Fruit fly (Drosophila melanogaster) whole organism, prepupa: Measurements from ENCODE around the gene Eip75B.
A peak's percentile ranks its signal among the peaks of the same experiment; 100 is the strongest.

Source experiments
- Blimp-1 ChIP-seq: fragments of 200-800 bp; sonication (Bioruptor generic); optimal IDR thresholded peaks from 3 replicates; lab custom pipeline; 2017; ENCODE audit warnings: missing biosample characterization, missing genetic modification characterization, mild to moderate bottlenecking, moderate library complexity, missing genetic modification reagents
- CG10631 ChIP-seq: fragments of 200-800 bp; sonication (Bioruptor generic); optimal IDR thresholded peaks from 2 replicates; lab custom pipeline; 2016; ENCODE audit warnings: missing biosample characterization, missing genetic modification characterization
- CG10669 ChIP-seq: fragments of 200-800 bp; sonication (Bioruptor generic); optimal IDR thresholded peaks from 3 replicates; lab custom pipeline; 2018; ENCODE audit warnings: missing biosample characterization, mild to moderate bottlenecking, missing genetic modification characterization, moderate library complexity
- CG11294 ChIP-seq: fragments of 200-800 bp; sonication (Bioruptor generic); IDR thresholded peaks from 2 replicates; pipeline ENCODE4 v1.3.6; 2022; ENCODE audit warnings: missing biosample characterization, missing genetic modification characterization
- CG11762 ChIP-seq: fragments of 200-800 bp; sonication (Bioruptor generic); optimal IDR thresholded peaks from 3 replicates; lab custom pipeline; 2016; ENCODE audit warnings: missing biosample characterization, missing genetic modification characterization; ENCODE audit not compliant: insufficient read depth
- CG11902 ChIP-seq: fragments of 200-800 bp; sonication (Bioruptor generic); optimal IDR thresholded peaks from 3 replicates; lab custom pipeline; 2016; ENCODE audit warnings: missing biosample characterization, missing genetic modification characterization
- CG15336 ChIP-seq: fragments of 200-800 bp; sonication (Bioruptor generic); IDR thresholded peaks from 2 replicates; pipeline ENCODE4 v1.3.6; 2022; ENCODE audit warnings: missing biosample characterization, missing genetic modification characterization
- CG16779 ChIP-seq: fragments of 200-800 bp; sonication (Bioruptor generic); optimal IDR thresholded peaks from 3 replicates; lab custom pipeline; 2017; ENCODE audit warnings: missing biosample characterization, mild to moderate bottlenecking, missing genetic modification characterization
- CG3032 ChIP-seq: fragments of 200-800 bp; optimal IDR thresholded peaks from 2 replicates; lab custom pipeline; 2019; ENCODE audit warnings: missing biosample characterization, mild to moderate bottlenecking, missing genetic modification characterization, moderate library complexity
- CG31627 ChIP-seq: fragments of 200-800 bp; sonication (Bioruptor generic); optimal IDR thresholded peaks from 3 replicates; lab custom pipeline; 2016; ENCODE audit warnings: missing biosample characterization, missing genetic modification characterization
- CG34406 ChIP-seq: fragments of 200-800 bp; sonication (Bioruptor generic); optimal IDR thresholded peaks from 3 replicates; lab custom pipeline; 2016; ENCODE audit warnings: missing biosample characterization, missing genetic modification characterization
- CG3919 ChIP-seq: fragments of 200-800 bp; sonication (Bioruptor generic); optimal IDR thresholded peaks from 3 replicates; lab custom pipeline; 2016; ENCODE audit warnings: missing biosample characterization, missing genetic modification characterization
- CG6163 ChIP-seq: fragments of 200-800 bp; sonication (Bioruptor generic); IDR thresholded peaks from 3 replicates; pipeline ENCODE4 v1.3.6; 2022; ENCODE audit warnings: missing biosample characterization, missing genetic modification characterization
- CG6276 ChIP-seq: fragments of 200-800 bp; sonication (Bioruptor generic); optimal IDR thresholded peaks from 2 replicates; lab custom pipeline; 2017; ENCODE audit warnings: missing biosample characterization, mild to moderate bottlenecking, missing genetic modification characterization
- CG6792 ChIP-seq: fragments of 200-800 bp; sonication (Bioruptor generic); optimal IDR thresholded peaks from 3 replicates; lab custom pipeline; 2016; ENCODE audit warnings: missing biosample characterization, missing genetic modification characterization
- CG6808 ChIP-seq: fragments of 200-800 bp; sonication (Bioruptor generic); optimal IDR thresholded peaks from 3 replicates; lab custom pipeline; 2017; ENCODE audit warnings: missing biosample characterization, missing genetic modification characterization, mild to moderate bottlenecking, moderate library complexity, missing genetic modification reagents
- CG6854 ChIP-seq: fragments of 200-800 bp; sonication (Bioruptor generic); optimal IDR thresholded peaks from 2 replicates; lab custom pipeline; 2017; ENCODE audit warnings: missing biosample characterization, mild to moderate bottlenecking, missing genetic modification characterization
- CG7368 ChIP-seq: fragments of 200-800 bp; sonication (Bioruptor generic); optimal IDR thresholded peaks from 3 replicates; lab custom pipeline; 2016; ENCODE audit warnings: missing biosample characterization, missing genetic modification characterization
- CG8119 ChIP-seq: fragments of 200-800 bp; sonication (Bioruptor generic); IDR thresholded peaks from 3 replicates; pipeline ENCODE4 v1.3.6; 2022; ENCODE audit warnings: missing biosample characterization, missing genetic modification characterization
- CG9139 ChIP-seq: fragments of 200-800 bp; sonication (Bioruptor generic); optimal IDR thresholded peaks from 3 replicates; lab custom pipeline; 2017; ENCODE audit warnings: missing biosample characterization, mild to moderate bottlenecking, missing genetic modification characterization
- Eip78C ChIP-seq: fragments of 200-800 bp; sonication (Bioruptor generic); peaks from one replicate; lab custom pipeline; 2016; ENCODE audit warnings: missing biosample characterization, missing genetic modification characterization
- Eip93F ChIP-seq: fragments of 200-800 bp; sonication (Bioruptor generic); optimal IDR thresholded peaks from 2 replicates; lab custom pipeline; 2016; ENCODE audit warnings: missing biosample characterization, mild to moderate bottlenecking, missing genetic modification characterization
- Hr38 ChIP-seq: sonication (Bioruptor generic); optimal IDR thresholded peaks from 2 replicates; lab custom pipeline; 2016; ENCODE audit warnings: missing biosample characterization, missing genetic modification characterization
- Hr39 ChIP-seq: fragments of 200-800 bp; sonication (Bioruptor generic); optimal IDR thresholded peaks from 2 replicates; lab custom pipeline; 2016; ENCODE audit warnings: missing biosample characterization, missing genetic modification characterization
- Hr4 ChIP-seq: fragments of 200-800 bp; sonication (Bioruptor generic); optimal IDR thresholded peaks from 3 replicates; lab custom pipeline; 2016; ENCODE audit warnings: missing biosample characterization, missing genetic modification characterization
- Lpt ChIP-seq: fragments of 200-800 bp; sonication (Bioruptor generic); optimal IDR thresholded peaks from 3 replicates; lab custom pipeline; 2016; ENCODE audit warnings: missing biosample characterization, missing genetic modification characterization
- Met ChIP-seq: fragments of 200-800 bp; sonication (Bioruptor generic); optimal IDR thresholded peaks from 3 replicates; lab custom pipeline; 2016; ENCODE audit warnings: missing biosample characterization, missing genetic modification characterization
- OdsH ChIP-seq: fragments of 200-800 bp; sonication (Bioruptor generic); optimal IDR thresholded peaks from 3 replicates; lab custom pipeline; 2016; ENCODE audit warnings: missing biosample characterization, missing genetic modification characterization
- Smox ChIP-seq: fragments of 200-800 bp; sonication (Bioruptor generic); optimal IDR thresholded peaks from 3 replicates; lab custom pipeline; 2016; ENCODE audit warnings: missing biosample characterization, missing genetic modification characterization
- Sox102F ChIP-seq: fragments of 200-800 bp; sonication (Bioruptor generic); optimal IDR thresholded peaks from 2 replicates; lab custom pipeline; 2016; ENCODE audit warnings: missing biosample characterization, mild to moderate bottlenecking, missing genetic modification characterization
- Sox14 ChIP-seq: fragments of 200-800 bp; sonication (Bioruptor generic); optimal IDR thresholded peaks from 3 replicates; lab custom pipeline; 2016; ENCODE audit warnings: missing biosample characterization, missing genetic modification characterization
- achi ChIP-seq: fragments of 200-800 bp; sonication (Bioruptor generic); optimal IDR thresholded peaks from 3 replicates; lab custom pipeline; 2016; ENCODE audit warnings: missing biosample characterization, missing genetic modification characterization
- acj6 ChIP-seq: fragments of 200-800 bp; sonication (Bioruptor generic); optimal IDR thresholded peaks from 3 replicates; lab custom pipeline; 2016; ENCODE audit warnings: missing biosample characterization, missing genetic modification characterization
- cyc ChIP-seq: fragments of 200-800 bp; sonication (Bioruptor generic); optimal IDR thresholded peaks from 3 replicates; lab custom pipeline; 2016; ENCODE audit warnings: missing biosample characterization, missing genetic modification characterization
- dsx ChIP-seq: fragments of 200-800 bp; optimal IDR thresholded peaks from 3 replicates; lab custom pipeline; 2019; ENCODE audit warnings: missing biosample characterization, mild to moderate bottlenecking, missing genetic modification characterization, moderate library complexity; ENCODE audit not compliant: poor library complexity, severe bottlenecking
- esn ChIP-seq: fragments of 200-800 bp; sonication (Bioruptor generic); optimal IDR thresholded peaks from 2 replicates; lab custom pipeline; 2016; ENCODE audit warnings: missing biosample characterization, mild to moderate bottlenecking, missing genetic modification characterization, moderate library complexity
- fd85E ChIP-seq: fragments of 200-800 bp; sonication (Bioruptor generic); optimal IDR thresholded peaks from 3 replicates; lab custom pipeline; 2016; ENCODE audit warnings: missing biosample characterization, missing genetic modification characterization
- salr ChIP-seq, 2 experiments: fragments of 200-800 bp; sonication (Bioruptor generic); optimal IDR thresholded peaks; 3 replicates each; lab custom pipeline; 2016 to 2018; ENCODE audit warnings: missing biosample characterization in 2 of 2, missing genetic modification characterization in 2 of 2, mild to moderate bottlenecking in 1 of 2
- spab ChIP-seq: fragments of 200-800 bp; sonication (Bioruptor generic); optimal IDR thresholded peaks from 2 replicates; lab custom pipeline; 2017; ENCODE audit warnings: missing biosample characterization, mild to moderate bottlenecking, missing genetic modification characterization, missing genetic modification reagents
- ss ChIP-seq, 2 experiments: fragments of 200-800 bp; sonication (Bioruptor generic); optimal IDR thresholded peaks; 2 replicates in 1 of 2; 3 replicates in 1 of 2; lab custom pipeline; 2017 to 2018; ENCODE audit warnings: mild to moderate bottlenecking in 2 of 2, missing biosample characterization in 2 of 2, missing genetic modification characterization in 2 of 2, moderate library complexity in 1 of 2
- svp ChIP-seq: fragments of 200-800 bp; sonication (Bioruptor generic); peaks from one replicate; lab custom pipeline; 2016; ENCODE audit warnings: missing biosample characterization, missing genetic modification characterization
- vri ChIP-seq: fragments of 200-800 bp; sonication (Bioruptor generic); optimal IDR thresholded peaks from 3 replicates; lab custom pipeline; 2016; ENCODE audit warnings: missing biosample characterization, mild to moderate bottlenecking, missing genetic modification characterization

Gene Eip75B

DNA sequence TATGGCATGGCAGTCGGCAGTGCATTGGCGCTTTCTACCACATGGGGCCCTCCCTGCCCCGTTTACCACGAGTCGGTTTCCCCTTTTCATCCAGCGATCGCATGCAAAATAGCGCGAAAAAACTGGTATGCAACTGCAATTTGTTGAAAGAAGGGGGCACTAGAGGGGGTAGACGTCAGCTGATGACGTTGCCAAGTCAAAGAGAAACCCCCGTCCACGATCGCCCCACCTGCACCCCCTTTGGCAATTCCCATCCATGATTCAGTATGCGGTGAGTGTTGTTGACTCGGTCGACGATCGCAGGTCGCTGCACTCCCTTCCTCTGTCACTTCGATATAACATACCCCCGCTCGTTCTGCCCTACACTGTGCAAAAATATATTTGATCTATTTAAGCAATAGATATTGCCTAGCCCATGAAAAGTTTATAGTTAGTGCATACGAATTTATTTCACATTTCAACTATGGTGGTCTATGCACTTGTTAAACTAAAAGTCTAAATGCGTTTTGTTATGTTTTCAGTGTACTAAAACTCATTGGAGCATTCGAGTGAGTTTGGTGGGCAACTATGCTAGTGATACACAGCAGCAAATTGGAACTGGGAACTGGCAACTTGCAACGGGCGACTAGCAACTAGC, 55.6 kb downstream of the Eip75B start (continued):
- TF ChIP-seq acj6 (GFP tag; lab: Kevin White, UChicago) (peak; percentile 95), CG6854 (GFP tag; lab: Kevin White, UChicago) (peak; percentile 60), CG11294 (GFP tag; lab: Robert Waterston, UW) (peak; percentile 90), cyc (GFP tag; lab: Kevin White, UChicago) (peak; percentile 91), Blimp-1 (peak; percentile 27), CG7368 (GFP tag; lab: Kevin White, UChicago) (peak; percentile 94), Sox14 (peak; percentile 98), CG6808 (peak; percentile 95), CG8119 (GFP tag; lab: Robert Waterston, UW) (peak; percentile 99), CG34406 (peak; percentile 87), CG3919 (GFP tag; lab: Kevin White, UChicago) (peak; percentile 98), Hr38 (peak; percentile 87), Eip93F (GFP tag; lab: Kevin White, UChicago) (peak; percentile 15), OdsH (peak; percentile 96), Hr39 (GFP tag; lab: Kevin White, UChicago) (peak; percentile 91), spab (GFP tag; lab: Kevin White, UChicago) (peak; percentile 96), dsx (GFP tag; lab: Kevin White, UChicago) (peak; percentile 96), CG11902 (GFP tag; lab: Kevin White, UChicago) (peak; percentile 74), CG31627 (GFP tag; lab: Kevin White, UChicago) (peak; percentile 87), CG3032 (tag; lab: Kevin White, UChicago) (peak; percentile 97)

- TF ChIP-seq achi (GFP tag; lab: Kevin White, UChicago) (no peak), Met (GFP tag; lab: Kevin White, UChicago) (peak; percentile 43), Sox102F (GFP tag; lab: Kevin White, UChicago) (peak; percentile 61), cyc (GFP tag; lab: Kevin White, UChicago) (no peak), Smox (GFP tag; lab: Kevin White, UChicago) (peak; percentile 5), svp (GFP tag; lab: Kevin White, UChicago) (peak; percentile 57), Hr38 (no peak), vri (peak; percentile 66), Hr4 (GFP tag; lab: Kevin White, UChicago) (no peak), CG6163 (GFP tag; lab: Robert Waterston, UW) (peak; percentile 19; the same call in 1 of the 3 replicates), Eip78C (GFP tag; lab: Kevin White, UChicago) (peak; percentile 17), CG11762 (GFP tag; lab: Kevin White, UChicago) (no peak), CG7368 (GFP tag; lab: Kevin White, UChicago) (no peak), CG6792 (no peak), Eip93F (GFP tag; lab: Kevin White, UChicago) (peak; percentile 41), Blimp-1 (peak; percentile 93), CG6854 (GFP tag; lab: Kevin White, UChicago) (peak; percentile 17), esn (GFP tag; lab: Kevin White, UChicago) (no peak)
Observed at dm6 chr3L:18007413-18008164, 56.9 kb downstream of the Eip75B start.

dm6 chr3L:18006347-18006746, 58.1 kb downstream of the Eip75B start:
- no peak for TF ChIP-seq Sox14
- no peak for TF ChIP-seq CG15336 (GFP tag; lab: Robert Waterston, UW)
- no peak for TF ChIP-seq CG6276 (GFP tag; lab: Kevin White, UChicago)
- TF ChIP-seq acj6 (GFP tag; lab: Kevin White, UChicago) = no peak
- TF ChIP-seq Hr4 (GFP tag; lab: Kevin White, UChicago) = no peak
- no peak for TF ChIP-seq salr (GFP tag; optimal IDR thresholded peaks at IDR 0.05; lab: Kevin White, UChicago)
- no peak for TF ChIP-seq CG34406
- TF ChIP-seq ss (GFP tag; optimal IDR thresholded peaks at IDR 0.05; lab: Kevin White, UChicago) = no peak
- no peak for TF ChIP-seq CG16779 (tag; lab: Kevin White, UChicago)
- TF ChIP-seq Met (GFP tag; lab: Kevin White, UChicago) = no peak
- no peak for TF ChIP-seq CG9139 (GFP tag; lab: Kevin White, UChicago)
- no peak for TF ChIP-seq CG11902 (GFP tag; lab: Kevin White, UChicago)
- TF ChIP-seq CG10631 (GFP tag; lab: Kevin White, UChicago) = no peak
- no peak for TF ChIP-seq CG8119 (GFP tag; lab: Robert Waterston, UW)
- no peak for TF ChIP-seq Lpt (GFP tag; lab: Kevin White, UChicago)
- TF ChIP-seq CG3919 (GFP tag; lab: Kevin White, UChicago) = no peak
- no peak for TF ChIP-seq CG10669 (GFP tag; lab: Kevin White, UChicago)
- TF ChIP-seq fd85E (GFP tag; lab: Kevin White, UChicago) = no peak
- TF ChIP-seq Blimp-1 = no peak
- no peak for TF ChIP-seq CG6163 (GFP tag; lab: Robert Waterston, UW)
